Worm (Caenorhabditis elegans) whole organism, young adult: ENCODE results near the gene npp-3.

Experiments
- F22D6.2 ChIP-seq: sonication (generic microtip); optimal IDR thresholded peaks from 2 replicates; lab custom pipeline; 2016; ENCODE audit warnings: mild to moderate bottlenecking, missing genetic modification characterization, missing compliant biosample characterization
- K11D2.4 ChIP-seq: fragments of 200-800 bp; sonication (Bioruptor generic); IDR thresholded peaks from 2 replicates; pipeline ENCODE4 v1.3.6; 2022; ENCODE audit warnings: missing genetic modification reagents, missing genetic modification characterization, missing compliant biosample characterization
- Y53F4B.3 ChIP-seq: fragments of 200-800 bp; sonication (Bioruptor generic); IDR thresholded peaks from 2 replicates; pipeline ENCODE4 v1.3.6; 2022; ENCODE audit warnings: missing genetic modification reagents, missing genetic modification characterization, missing compliant biosample characterization
- athp-1 ChIP-seq: sonication (generic microtip); optimal IDR thresholded peaks from 2 replicates; lab custom pipeline; 2017; ENCODE audit warnings: mild to moderate bottlenecking, missing genetic modification characterization, missing compliant biosample characterization
- cebp-1 ChIP-seq, 2 experiments: fragments of 200-800 bp in 1 of 2; sonication (Bioruptor generic) in 1 of 2; sonication (generic microtip) in 1 of 2; IDR thresholded peaks in 1 of 2; optimal IDR thresholded peaks in 1 of 2; 2 replicates each; pipeline versions ENCODE4 v1.3.6 to Lab custom; 2017 to 2022; ENCODE audit warnings: missing compliant biosample characterization in 2 of 2, missing genetic modification characterization in 2 of 2, mild to moderate bottlenecking in 1 of 2, missing genetic modification reagents in 1 of 2, moderate library complexity in 1 of 2
- dpl-1 ChIP-seq: fragments of 150-350 bp; optimal IDR thresholded peaks from 2 replicates; lab custom pipeline; 2014; ENCODE audit warnings: missing biosample characterization, missing genetic modification reagents, missing genetic modification characterization
- gei-17 ChIP-seq: fragments of 200-800 bp; sonication (Bioruptor generic); optimal IDR thresholded peaks from 2 replicates; lab custom pipeline; 2018; ENCODE audit warnings: mild to moderate bottlenecking, missing genetic modification characterization, missing compliant biosample characterization
- hlh-26 ChIP-seq: fragments of 200-800 bp; sonication (Bioruptor generic); conservative IDR thresholded peaks from 2 replicates; pipeline ENCODE4 v1.3.6; 2022; ENCODE audit warnings: missing genetic modification reagents, missing genetic modification characterization, missing compliant biosample characterization
- hmg-1.2 ChIP-seq: fragments of 200-800 bp; sonication (Bioruptor generic); IDR thresholded peaks from 2 replicates; pipeline ENCODE4 v1.3.6; 2022; ENCODE audit warnings: missing genetic modification reagents, missing genetic modification characterization, missing compliant biosample characterization
- lir-1 ChIP-seq: fragments of 200-800 bp; sonication (Bioruptor generic); conservative IDR thresholded peaks from 2 replicates; pipeline ENCODE4 v1.3.6; 2022; ENCODE audit warnings: missing genetic modification reagents, missing genetic modification characterization, missing compliant biosample characterization
- nhr-120 ChIP-seq: fragments of 200-800 bp; sonication (Bioruptor generic); IDR thresholded peaks from 2 replicates; pipeline ENCODE4 v1.3.6; 2022; ENCODE audit warnings: missing genetic modification characterization, missing compliant biosample characterization
- somi-1 ChIP-seq: fragments of 200-800 bp; sonication (Bioruptor generic); optimal IDR thresholded peaks from 2 replicates; lab custom pipeline; 2018; ENCODE audit warnings: mild to moderate bottlenecking, missing genetic modification characterization, missing compliant biosample characterization
- sptf-2 ChIP-seq: fragments of 200-800 bp; sonication (Bioruptor generic); optimal IDR thresholded peaks from 2 replicates; lab custom pipeline; 2018; ENCODE audit warnings: mild to moderate bottlenecking, missing genetic modification characterization, missing compliant biosample characterization
- tbx-9 ChIP-seq: sonication (generic microtip); optimal IDR thresholded peaks from 2 replicates; lab custom pipeline; 2016; ENCODE audit warnings: borderline replicate concordance, missing genetic modification characterization, inconsistent platforms, missing compliant biosample characterization

DNA sequence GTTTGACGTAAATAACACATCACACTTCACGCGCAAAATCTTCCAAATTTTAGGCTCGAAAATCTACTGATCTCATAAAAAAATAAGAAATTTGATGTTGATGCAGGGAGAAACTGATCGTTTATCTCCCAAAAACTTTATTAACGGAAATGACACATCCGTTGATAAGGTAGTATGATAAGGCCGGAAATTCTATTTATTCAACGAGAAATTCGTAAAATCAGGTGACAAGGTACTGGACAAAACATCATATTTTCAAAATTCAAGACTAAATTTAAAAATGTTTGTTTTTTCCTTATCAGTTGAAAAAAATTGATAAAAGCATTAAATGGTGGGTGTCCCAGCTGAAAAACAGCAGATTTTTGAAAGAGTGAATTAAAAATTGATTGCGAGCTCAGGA, 14.8 kb downstream of the npp-3 start:
- TF ChIP-seq hlh-26 (GFP tag; lab: Robert Waterston, UW), result no peak
- TF ChIP-seq athp-1 (tag; lab: Kevin White, UChicago), result no peak
- no peak for TF ChIP-seq gei-17 (GFP tag; lab: Kevin White, UChicago)
- no peak for TF ChIP-seq dpl-1 (GFP tag; lab: Kevin White, UChicago)
- TF ChIP-seq cebp-1 (GFP tag; IDR thresholded peaks at IDR 0.05; lab: Robert Waterston, UW), result no peak
- no peak for TF ChIP-seq cebp-1 (tag; optimal IDR thresholded peaks at IDR 0.05; lab: Kevin White, UChicago)
- no peak for TF ChIP-seq hmg-1.2 (GFP tag; lab: Robert Waterston, UW)
- TF ChIP-seq tbx-9, result no peak
- no peak for TF ChIP-seq nhr-120 (GFP tag; lab: Robert Waterston, UW)
- TF ChIP-seq lir-1, result no peak
- no peak for TF ChIP-seq sptf-2 (GFP tag; lab: Kevin White, UChicago)
- no peak for TF ChIP-seq F22D6.2 (tag; lab: Kevin White, UChicago)
- TF ChIP-seq Y53F4B.3, result no peak
- no peak for TF ChIP-seq K11D2.4 (GFP tag; lab: Robert Waterston, UW)
- no peak for TF ChIP-seq somi-1 (GFP tag; lab: Kevin White, UChicago)
